Worm (Caenorhabditis elegans) whole organism, L2 larva: Measurements from ENCODE around the gene F56C3.8.
"Not testable (repeated sequence)": the region's sequence is repeated elsewhere in the genome, so short reads cannot be mapped to it uniquely, and the experiment has no call there.

Source experiments
- C34F6.9 ChIP-seq: fragments of 150-350 bp; optimal IDR thresholded peaks from 2 replicates; lab custom pipeline; 2014; ENCODE audit warnings: missing biosample characterization, missing genetic modification characterization
- F13H6.1 ChIP-seq: sonication (generic microtip); optimal IDR thresholded peaks from 2 replicates; lab custom pipeline; 2016; ENCODE audit warnings: missing genetic modification characterization, missing compliant biosample characterization
- R02D3.7 ChIP-seq: fragments of 150-350 bp; optimal IDR thresholded peaks from 2 replicates; lab custom pipeline; 2014; ENCODE audit warnings: missing biosample characterization, missing genetic modification characterization
- Y55F3AM.14 ChIP-seq: fragments of 200-800 bp; sonication (Bioruptor generic); optimal IDR thresholded peaks from 2 replicates; lab custom pipeline; 2018; ENCODE audit warnings: mild to moderate bottlenecking, missing genetic modification characterization, missing compliant biosample characterization
- ZK546.5 ChIP-seq: sonication (generic microtip); optimal IDR thresholded peaks from 2 replicates; lab custom pipeline; 2017; ENCODE audit warnings: missing biosample characterization, missing genetic modification characterization
- alr-1 ChIP-seq: fragments of 150-350 bp; optimal IDR thresholded peaks from 2 replicates; lab custom pipeline; 2014; ENCODE audit warnings: missing biosample characterization, missing genetic modification characterization
- aly-2 ChIP-seq: fragments of 150-350 bp; optimal IDR thresholded peaks from 2 replicates; lab custom pipeline; 2014; ENCODE audit warnings: missing biosample characterization, missing genetic modification characterization
- ama-1 ChIP-seq: fragments of 150-350 bp; optimal IDR thresholded peaks from 2 replicates; lab custom pipeline; 2018; ENCODE audit warnings: inconsistent platforms
- ceh-16 ChIP-seq: fragments of 150-350 bp; optimal IDR thresholded peaks from 2 replicates; lab custom pipeline; 2014; ENCODE audit warnings: missing biosample characterization, missing genetic modification characterization
- ceh-82 ChIP-seq: fragments of 150-350 bp; optimal IDR thresholded peaks from 2 replicates; lab custom pipeline; 2014; ENCODE audit warnings: missing biosample characterization, missing genetic modification characterization
- crh-2 ChIP-seq: sonication (generic microtip); optimal IDR thresholded peaks from 2 replicates; lab custom pipeline; 2017; ENCODE audit warnings: missing biosample characterization, missing genetic modification characterization
- dmd-4 ChIP-seq: sonication (generic microtip); optimal IDR thresholded peaks from 2 replicates; lab custom pipeline; 2017; ENCODE audit warnings: missing biosample characterization, missing genetic modification characterization
- egl-27 ChIP-seq: sonication (generic microtip); optimal IDR thresholded peaks from 3 replicates; lab custom pipeline; 2017; ENCODE audit warnings: missing biosample characterization, missing genetic modification reagents, missing genetic modification characterization
- elt-1 ChIP-seq: fragments of 150-350 bp; optimal IDR thresholded peaks from 2 replicates; lab custom pipeline; 2014; ENCODE audit warnings: missing biosample characterization, missing genetic modification characterization
- fos-1 ChIP-seq: fragments of 150-350 bp; optimal IDR thresholded peaks from 2 replicates; lab custom pipeline; 2014; ENCODE audit warnings: missing biosample characterization, missing genetic modification characterization
- lin-11 ChIP-seq: fragments of 150-350 bp; sonication (generic microtip); optimal IDR thresholded peaks from 2 replicates; lab custom pipeline; 2014; ENCODE audit warnings: missing biosample characterization, missing genetic modification characterization, inconsistent platforms, mixed read lengths
- lin-13 ChIP-seq: fragments of 150-350 bp; optimal IDR thresholded peaks from 2 replicates; lab custom pipeline; 2014; ENCODE audit warnings: missing biosample characterization, missing genetic modification reagents, missing genetic modification characterization
- lsy-2 ChIP-seq, 2 experiments: fragments of 150-350 bp in 1 of 2; sonication (generic microtip) in 1 of 2; optimal IDR thresholded peaks; 2 replicates each; lab custom pipeline; 2014 to 2017; ENCODE audit warnings: missing biosample characterization in 2 of 2, missing genetic modification characterization in 2 of 2
- mab-5 ChIP-seq: fragments of 150-350 bp; optimal IDR thresholded peaks from 2 replicates; lab custom pipeline; 2014; ENCODE audit warnings: missing biosample characterization, missing genetic modification characterization
- mdl-1 ChIP-seq, 2 experiments: fragments of 150-350 bp in 1 of 2; sonication (generic microtip) in 1 of 2; optimal IDR thresholded peaks; 2 replicates each; lab custom pipeline; 2017; ENCODE audit warnings: missing biosample characterization in 2 of 2, missing genetic modification characterization in 2 of 2
- nhr-11 ChIP-seq: fragments of 150-350 bp; optimal IDR thresholded peaks from 2 replicates; lab custom pipeline; 2014; ENCODE audit warnings: missing biosample characterization, missing genetic modification characterization
- nhr-12 ChIP-seq: fragments of 150-350 bp; optimal IDR thresholded peaks from 2 replicates; lab custom pipeline; 2014; ENCODE audit warnings: missing biosample characterization, missing genetic modification characterization
- nhr-129 ChIP-seq: fragments of 150-350 bp; optimal IDR thresholded peaks from 2 replicates; lab custom pipeline; 2014; ENCODE audit warnings: missing biosample characterization, missing genetic modification characterization
- nhr-23 ChIP-seq: fragments of 150-350 bp; optimal IDR thresholded peaks from 2 replicates; lab custom pipeline; 2014; ENCODE audit warnings: missing biosample characterization, missing genetic modification reagents, missing genetic modification characterization
- nhr-237 ChIP-seq: fragments of 150-350 bp; optimal IDR thresholded peaks from 2 replicates; lab custom pipeline; 2014; ENCODE audit warnings: missing biosample characterization, missing genetic modification characterization
- nhr-25 ChIP-seq: fragments of 150-350 bp; sonication (generic microtip); optimal IDR thresholded peaks from 3 replicates; lab custom pipeline; 2014; ENCODE audit warnings: missing biosample characterization, missing genetic modification characterization
- nhr-6 ChIP-seq: fragments of 150-350 bp; optimal IDR thresholded peaks from 2 replicates; lab custom pipeline; 2014; ENCODE audit warnings: missing biosample characterization, missing genetic modification characterization
- nhr-77 ChIP-seq: fragments of 150-350 bp; optimal IDR thresholded peaks from 2 replicates; lab custom pipeline; 2014; ENCODE audit warnings: missing biosample characterization, missing genetic modification characterization
- skn-1 ChIP-seq: sonication (generic microtip); optimal IDR thresholded peaks from 2 replicates; lab custom pipeline; 2017; ENCODE audit warnings: missing biosample characterization, missing genetic modification characterization
- sma-3 ChIP-seq: sonication (generic microtip); optimal IDR thresholded peaks from 2 replicates; lab custom pipeline; 2016; ENCODE audit warnings: missing genetic modification reagents, missing genetic modification characterization, missing compliant biosample characterization
- unc-39 ChIP-seq: fragments of 150-350 bp; optimal IDR thresholded peaks from 2 replicates; lab custom pipeline; 2014; ENCODE audit warnings: missing biosample characterization, missing genetic modification characterization
- unc-62 ChIP-seq: fragments of 150-350 bp; optimal IDR thresholded peaks from 2 replicates; lab custom pipeline; 2014; ENCODE audit warnings: missing biosample characterization, missing genetic modification reagents, missing genetic modification characterization
- zag-1 ChIP-seq: fragments of 150-350 bp; optimal IDR thresholded peaks from 2 replicates; lab custom pipeline; 2014; ENCODE audit warnings: missing biosample characterization, missing genetic modification characterization
- ztf-11 ChIP-seq: sonication (generic microtip); optimal IDR thresholded peaks from 2 replicates; lab custom pipeline; 2017; ENCODE audit warnings: missing biosample characterization, missing genetic modification characterization
- ztf-4 ChIP-seq: fragments of 150-350 bp; optimal IDR thresholded peaks from 2 replicates; lab custom pipeline; 2014; ENCODE audit warnings: missing biosample characterization, missing genetic modification characterization

The F56C3.8 gene

ce11 chrX:1416776-1417354 lies 32.4 kb upstream of the F56C3.8 start, which contains the start of the genes F19G12.4 and F19G12.8:
F19G12.4 (plus strand) TSS chrX:1417304.
F19G12.8 (plus strand) TSS chrX:1417320.
- TF ChIP-seq zag-1 (tag; lab: Kevin White, UChicago) (no peak), skn-1 (peak; percentile 27), egl-27 (tag; lab: Kevin White, UChicago) (no peak), R02D3.7 (no peak), F13H6.1 (tag; lab: Kevin White, UChicago) (no peak), Y55F3AM.14 (GFP tag; lab: Kevin White, UChicago) (no peak), ZK546.5 (tag; lab: Kevin White, UChicago) (no peak), ztf-4 (no peak), fos-1 (peak; percentile 37), crh-2 (tag; lab: Kevin White, UChicago) (peak; percentile 2), lin-13 (GFP tag; lab: Kevin White, UChicago) (no peak)

- TF ChIP-seq unc-39: no peak
- TF ChIP-seq nhr-129: no peak
- no peak for TF ChIP-seq dmd-4 (tag; lab: Kevin White, UChicago)
- TF ChIP-seq nhr-23: no peak
- TF ChIP-seq ztf-4: no peak
- no peak for TF ChIP-seq crh-2 (tag; lab: Kevin White, UChicago)
- TF ChIP-seq alr-1 (tag; lab: Kevin White, UChicago): no peak
- TF ChIP-seq sma-3 (GFP tag; lab: Kevin White, UChicago): no peak
- no peak for TF ChIP-seq nhr-25 (tag; lab: Kevin White, UChicago)
- no peak for TF ChIP-seq nhr-12 (tag; lab: Kevin White, UChicago)
- TF ChIP-seq nhr-11 (tag; lab: Kevin White, UChicago): no peak
- TF ChIP-seq nhr-237 (tag; lab: Kevin White, UChicago): no peak
These were observed 28.4 kb upstream of the F56C3.8 start, which contains the start of gene srh-19 for ce11 chrX:1412844-1413243. srh-19 (plus strand) TSS chrX:1413144.

ce11 chrX:1410552-1410951 lies 26.1 kb upstream of the F56C3.8 start, which contains the start of gene abu-2:
abu-2 (minus strand) TSS chrX:1410652.
- TF ChIP-seq ztf-11 (no peak), C34F6.9 (tag; lab: Kevin White, UChicago) (no peak), ama-1 (lab: Kevin White, UChicago) (no peak), mdl-1 (tag; optimal IDR thresholded peaks at IDR 0.05; lab: Kevin White, UChicago) (no peak), ZK546.5 (tag; lab: Kevin White, UChicago) (no peak), nhr-77 (no peak), fos-1 (no peak), zag-1 (tag; lab: Kevin White, UChicago) (no peak), nhr-12 (tag; lab: Kevin White, UChicago) (no peak)

ce11 chrX:1409224-1409623 lies 24.8 kb upstream of the F56C3.8 start:
- TF ChIP-seq lin-13 (GFP tag; lab: Kevin White, UChicago) (no peak), aly-2 (tag; lab: Kevin White, UChicago) (no peak), ama-1 (lab: Kevin White, UChicago) (no peak)

- not testable (repeated sequence) for TF ChIP-seq mab-5, elt-1, lin-11 (tag; lab: Kevin White, UChicago)
These were observed 19.5 kb upstream of the F56C3.8 start, which contains the start of gene ZK402.1 for ce11 chrX:1403971-1404370. ZK402.1 (plus strand) TSS chrX:1404271.

ce11 chrX:1403444-1403843 lies 19.0 kb upstream of the F56C3.8 start, which contains the start of gene ZK402.2:
ZK402.2 (plus strand) TSS chrX:1403744.
- TF ChIP-seq ztf-4; sma-3 (GFP tag; lab: Kevin White, UChicago); nhr-6: not testable (repeated sequence)

ce11 chrX:1401259-1401658 lies 16.8 kb upstream of the F56C3.8 start, which contains the start of gene ZK402.5:
ZK402.5 (minus strand) TSS chrX:1401359.
- TF ChIP-seq ceh-82 (tag; lab: Kevin White, UChicago) (no peak), ZK546.5 (tag; lab: Kevin White, UChicago) (no peak), aly-2 (tag; lab: Kevin White, UChicago) (no peak), egl-27 (tag; lab: Kevin White, UChicago) (no peak), lsy-2 (tag; optimal IDR thresholded peaks at IDR 0.05; lab: Kevin White, UChicago) (no peak), dmd-4 (tag; lab: Kevin White, UChicago) (no peak), unc-62 (GFP tag; lab: Kevin White, UChicago) (no peak), ceh-16 (tag; lab: Kevin White, UChicago) (no peak), ama-1 (lab: Kevin White, UChicago) (no peak)
